Fruit fly (Drosophila melanogaster): ENCODE data around the gene CG32280.
A peak's percentile ranks its signal among the peaks of the same experiment; 100 is the strongest.

The CG32280 gene

dm6 chr3L:3204348-3204747, 39.4 kb downstream of the CG32280 start, which contains the start of gene CG33159:
Gene CG33159 (minus strand): TSS chr3L:3204448.
- TF ChIP-seq Clk (GFP tag; optimal IDR thresholded peaks at IDR 0.05) (no peak), Mnt (GFP tag; optimal IDR thresholded peaks at IDR 0.05) (no peak)

DNA sequence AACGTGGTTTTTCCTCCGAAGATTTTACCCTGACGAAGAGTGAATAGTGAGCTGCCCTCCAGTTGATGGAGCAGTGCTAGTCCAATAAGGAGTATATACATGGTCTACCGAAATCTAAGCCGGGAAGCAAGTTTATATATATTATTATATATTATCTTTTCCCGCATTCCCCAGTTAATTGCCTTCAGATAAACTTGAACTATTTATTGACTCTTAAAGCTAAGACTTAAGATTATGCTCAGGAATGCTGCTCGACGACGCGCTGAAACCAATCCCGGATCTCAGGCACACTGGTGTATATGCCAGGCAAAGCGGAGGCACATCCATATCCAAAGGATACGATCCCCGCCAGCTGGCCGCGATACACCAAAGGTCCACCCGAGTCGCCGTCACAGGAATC, 40.4 kb downstream of the CG32280 start, which contains the start of gene CG32277:
Gene CG32277, minus strand, starts transcription at position 101 of the 400 bp plus-strand sequence.
- TF ChIP-seq ovo (GFP tag; optimal IDR thresholded peaks at IDR 0.05) (no peak), pad (GFP tag; optimal IDR thresholded peaks at IDR 0.05) (no peak), CG14711 (tag; optimal IDR thresholded peaks at IDR 0.05) (no peak), tj (GFP tag; optimal IDR thresholded peaks at IDR 0.05) (no peak), Crg-1 (GFP tag; optimal IDR thresholded peaks at IDR 0.05) (no peak), cnc (optimal IDR thresholded peaks at IDR 0.05) (no peak)

- TF ChIP-seq Clk (GFP tag; optimal IDR thresholded peaks at IDR 0.05) (no peak), Hr96 (GFP tag; optimal IDR thresholded peaks at IDR 0.05) (no peak), CG33017 (tag; optimal IDR thresholded peaks at IDR 0.05) (no peak), pad (GFP tag; optimal IDR thresholded peaks at IDR 0.05) (no peak), toe (GFP tag; optimal IDR thresholded peaks at IDR 0.05) (no peak), bab1 (GFP tag; optimal IDR thresholded peaks at IDR 0.05) (no peak), cic (GFP tag; optimal IDR thresholded peaks at IDR 0.05) (no peak), CG1620 (GFP tag; optimal IDR thresholded peaks at IDR 0.05) (no peak), ovo (GFP tag; optimal IDR thresholded peaks at IDR 0.05) (no peak), CG7045 (GFP tag; optimal IDR thresholded peaks at IDR 0.05) (no peak)
These were observed 41.3 kb downstream of the CG32280 start, which contains the start of gene CG33160 for dm6 chr3L:3206263-3206662. Gene CG33160 (minus strand): TSS chr3L:3206363.

- TF ChIP-seq CG7101 (tag; optimal IDR thresholded peaks at IDR 0.05) (peak; percentile 48), Crg-1 (GFP tag; optimal IDR thresholded peaks at IDR 0.05) (peak; percentile 51), CG14711 (tag; optimal IDR thresholded peaks at IDR 0.05) (no peak), tj (GFP tag; optimal IDR thresholded peaks at IDR 0.05) (no peak), ovo (GFP tag; optimal IDR thresholded peaks at IDR 0.05) (peak; percentile 24), pad (GFP tag; optimal IDR thresholded peaks at IDR 0.05) (peak; percentile 12), Mnt (GFP tag; optimal IDR thresholded peaks at IDR 0.05) (peak; percentile 60), CG12768 (GFP tag; optimal IDR thresholded peaks at IDR 0.05) (peak; percentile 73), cnc (optimal IDR thresholded peaks at IDR 0.05) (no peak), Clk (GFP tag; optimal IDR thresholded peaks at IDR 0.05) (no peak), bab1 (GFP tag; optimal IDR thresholded peaks at IDR 0.05) (no peak), kay (GFP tag; ENCODE audit: borderline replicate concordance) (no peak), CG1620 (GFP tag; optimal IDR thresholded peaks at IDR 0.05) (peak; percentile 23), CG11617 (GFP tag; optimal IDR thresholded peaks at IDR 0.05) (peak; percentile 18), toe (GFP tag; optimal IDR thresholded peaks at IDR 0.05) (peak; percentile 46), Hr96 (GFP tag; optimal IDR thresholded peaks at IDR 0.05) (peak; percentile 40), cic (GFP tag; optimal IDR thresholded peaks at IDR 0.05) (peak; percentile 65), CG5204 (GFP tag; optimal IDR thresholded peaks at IDR 0.05) (no peak), CG7045 (GFP tag; optimal IDR thresholded peaks at IDR 0.05) (peak; percentile 52), CG33017 (tag; optimal IDR thresholded peaks at IDR 0.05) (peak; percentile 2)
These were observed 43.9 kb downstream of the CG32280 start, which contains the start of the genes CG32269 and CG32270 for dm6 chr3L:3208895-3209294. Gene CG32269 (minus strand): TSS chr3L:3208985. Gene CG32270 (minus strand): TSS chr3L:3208985.

Data from whole organism, adult.